Worm (Caenorhabditis elegans) whole organism, L4/young adult: ENCODE measurements around the gene gex-4.

ENCODE experiments used
- W03F9.2 ChIP-seq: fragments of 150-350 bp; optimal IDR thresholded peaks from 2 replicates; lab custom pipeline; 2014; ENCODE audit warnings: missing biosample characterization, missing genetic modification characterization
- dao-5 ChIP-seq: sonication (generic microtip); optimal IDR thresholded peaks from 2 replicates; lab custom pipeline; 2016; ENCODE audit warnings: missing genotype, missing genetic modification characterization, moderate library complexity, missing compliant biosample characterization
- him-1 ChIP-seq: sonication (generic microtip); optimal IDR thresholded peaks from 2 replicates; lab custom pipeline; 2016; ENCODE audit warnings: missing genotype, missing genetic modification reagents, missing genetic modification characterization, missing compliant biosample characterization

DNA sequence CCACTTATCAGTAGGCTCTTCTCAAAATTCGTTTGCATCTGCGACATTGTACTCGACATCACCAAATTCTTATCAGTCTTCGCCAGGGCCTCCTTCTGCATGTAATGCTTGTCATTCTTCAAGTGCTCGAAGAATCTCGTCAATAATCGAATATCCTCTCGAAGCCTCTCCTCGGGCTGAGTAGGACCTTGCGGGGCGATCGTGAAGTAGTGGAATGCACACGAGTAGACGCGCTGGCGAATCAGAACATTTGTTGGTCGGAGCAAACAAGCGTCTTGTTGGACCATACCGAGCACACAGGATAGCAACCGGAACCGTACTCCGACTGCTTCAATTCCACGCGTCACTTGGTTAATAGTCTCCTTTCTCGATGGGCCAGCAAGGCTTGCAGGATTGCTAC lies 42.0 kb upstream of the gex-4 start:
- TF ChIP-seq him-1 (no peak), W03F9.2 (tag; lab: Kevin White, UChicago) (no peak), dao-5 (tag; lab: Kevin White, UChicago) (no peak)
